Worm (Caenorhabditis elegans) whole organism, L3 larva: ENCODE results near the gene rgs-11.

Experiments
- nhr-25 ChIP-seq: sonication (generic microtip); optimal IDR thresholded peaks from 2 replicates; lab custom pipeline; 2017; ENCODE audit warnings: missing biosample characterization, missing genetic modification characterization
- sea-2 ChIP-seq: fragments of 150-350 bp; sonication (generic microtip); optimal IDR thresholded peaks from 4 replicates; lab custom pipeline; 2014; ENCODE audit warnings: missing biosample characterization, missing genetic modification reagents, missing genetic modification characterization

- no peak for TF ChIP-seq nhr-25
- no peak for TF ChIP-seq sea-2 (GFP tag; lab: Kevin White, UChicago)
These were observed 47.6 kb upstream of the rgs-11 start for ce11 chrX:14916767-14917166.
